Worm (Caenorhabditis elegans) whole organism, L4 larva: ENCODE data around the gene hum-4.

Source experiments
- attf-4 ChIP-seq: sonication (generic microtip); optimal IDR thresholded peaks from 3 replicates; lab custom pipeline; 2017; ENCODE audit warnings: missing biosample characterization, missing genetic modification characterization
- daf-16 ChIP-seq, 3 experiments: sonication (generic microtip); optimal IDR thresholded peaks; 2 replicates each; lab custom pipeline; 2016 to 2017; ENCODE audit warnings: missing genetic modification characterization in 3 of 3, missing genetic modification reagents in 3 of 3, mild to moderate bottlenecking in 2 of 3, missing compliant biosample characterization in 2 of 3, missing biosample characterization in 1 of 3, moderate library complexity in 1 of 3
- daf-8 ChIP-seq: fragments of 200-800 bp; sonication (Bioruptor generic); IDR thresholded peaks from 2 replicates; pipeline ENCODE4 v1.3.6; 2022; ENCODE audit warnings: missing genetic modification characterization, missing compliant biosample characterization
- dmd-9 ChIP-seq: fragments of 200-800 bp; sonication (Bioruptor generic); IDR thresholded peaks from 2 replicates; pipeline ENCODE4 v1.3.6; 2022; ENCODE audit warnings: missing genetic modification reagents, missing genetic modification characterization, missing compliant biosample characterization
- nhr-237 ChIP-seq: sonication (generic microtip); optimal IDR thresholded peaks from 2 replicates; lab custom pipeline; 2017; ENCODE audit warnings: missing biosample characterization, missing genetic modification characterization
- snpc-1.2 ChIP-seq: fragments of 200-800 bp; sonication (Bioruptor generic); IDR thresholded peaks from 2 replicates; pipeline ENCODE4 v1.3.6; 2022; ENCODE audit warnings: missing genetic modification reagents, missing genetic modification characterization, missing compliant biosample characterization

DNA sequence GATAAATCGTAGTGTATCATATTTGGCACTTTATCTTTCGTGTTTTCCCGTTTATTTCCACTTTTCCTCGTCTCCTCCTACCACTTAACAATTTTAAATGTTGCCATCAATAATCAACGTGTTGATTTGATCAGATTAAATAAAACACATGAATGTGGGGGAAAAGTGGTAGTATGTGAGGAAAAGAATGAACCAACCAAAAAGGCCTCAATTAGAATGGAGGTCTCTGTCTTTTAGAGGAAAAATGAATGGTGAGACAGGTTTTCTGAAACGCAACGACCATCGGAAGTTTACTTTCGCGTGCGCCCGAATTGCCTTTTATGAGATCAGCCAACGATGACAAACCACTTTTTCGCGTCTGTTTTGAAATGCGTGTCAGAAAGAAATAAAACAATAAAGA lies 18.9 kb upstream of the hum-4 start:
- no peak for TF ChIP-seq dmd-9 (GFP tag; lab: Robert Waterston, UW)
- TF ChIP-seq snpc-1.2 (GFP tag; lab: Robert Waterston, UW): no peak
- no peak for TF ChIP-seq nhr-237
- no peak for TF ChIP-seq attf-4
- TF ChIP-seq daf-8 (GFP tag; lab: Robert Waterston, UW): no peak
- no peak for TF ChIP-seq daf-16 (GFP tag; optimal IDR thresholded peaks at IDR 0.05; lab: Kevin White, UChicago)
- no peak for TF ChIP-seq daf-16 (tag; optimal IDR thresholded peaks at IDR 0.05; lab: Kevin White, UChicago)
